Fruit fly (Drosophila melanogaster) whole organism, wandering third instar larva: ENCODE results near the gene Chd64.

Experiments used
- Abd-B ChIP-seq: fragments of >200 bp; optimal IDR thresholded peaks from 2 replicates; lab custom pipeline; 2017; ENCODE audit warnings: missing biosample characterization, missing genetic modification characterization
- CG32264 ChIP-seq: fragments of 200-800 bp; sonication (Bioruptor generic); optimal IDR thresholded peaks from 2 replicates; lab custom pipeline; 2016; ENCODE audit warnings: missing biosample characterization, missing genetic modification characterization
- CrebA ChIP-seq: fragments of 200-800 bp; sonication (Bioruptor generic); optimal IDR thresholded peaks from 2 replicates; lab custom pipeline; 2016; ENCODE audit warnings: missing biosample characterization, mild to moderate bottlenecking, missing genetic modification characterization, borderline replicate concordance
- Dfd ChIP-seq: fragments of >200 bp; optimal IDR thresholded peaks from 2 replicates; lab custom pipeline; 2017; ENCODE audit warnings: missing biosample characterization, missing genetic modification characterization
- Dif ChIP-seq: fragments of 200-275, 200-300 bp; sonication (Bioruptor generic); optimal IDR thresholded peaks from 2 replicates; lab custom pipeline; 2018; ENCODE audit warnings: missing biosample characterization, missing genetic modification characterization; ENCODE audit not compliant: partially characterized antibody
- GATAd ChIP-seq: sonication (Bioruptor generic); optimal IDR thresholded peaks from 2 replicates; lab custom pipeline; 2016; ENCODE audit warnings: missing biosample characterization, missing genetic modification characterization
- HLH106 ChIP-seq: fragments of 200-800 bp; optimal IDR thresholded peaks from 3 replicates; lab custom pipeline; 2019; ENCODE audit warnings: missing biosample characterization, mild to moderate bottlenecking, missing genetic modification characterization, moderate library complexity
- Hr78 ChIP-seq: fragments of >200 bp; optimal IDR thresholded peaks from 2 replicates; lab custom pipeline; 2017; ENCODE audit warnings: missing biosample characterization, missing genetic modification characterization
- Hr83 ChIP-seq: fragments of 200-300 bp; sonication (Bioruptor generic); optimal IDR thresholded peaks from 2 replicates; lab custom pipeline; 2016; ENCODE audit warnings: missing biosample characterization, mild to moderate bottlenecking, missing genetic modification characterization, moderate library complexity; ENCODE audit not compliant: poor library complexity, severe bottlenecking
- Jra ChIP-seq: sonication (Bioruptor generic); optimal IDR thresholded peaks from 2 replicates; lab custom pipeline; 2016; ENCODE audit warnings: missing biosample characterization, missing genetic modification characterization
- Mio ChIP-seq: sonication (Bioruptor generic); optimal IDR thresholded peaks from 2 replicates; lab custom pipeline; 2016; ENCODE audit warnings: missing biosample characterization, missing genetic modification characterization
- Myc ChIP-seq: fragments of >200 bp; optimal IDR thresholded peaks from 2 replicates; lab custom pipeline; 2017
- N ChIP-seq: fragments of >200 bp; optimal IDR thresholded peaks from 2 replicates; lab custom pipeline; 2018; ENCODE audit warnings: missing biosample characterization, missing external identifiers, missing genetic modification characterization
- OdsH ChIP-seq: fragments of 200-800 bp; sonication (Bioruptor generic); optimal IDR thresholded peaks from 2 replicates; lab custom pipeline; 2016; ENCODE audit warnings: missing biosample characterization, mild to moderate bottlenecking, missing genetic modification characterization
- Rel ChIP-seq, 2 experiments: fragments of 200-800 bp; sonication (Bioruptor generic) in 1 of 2; optimal IDR thresholded peaks; 2 replicates in 1 of 2; 3 replicates in 1 of 2; lab custom pipeline; 2016 to 2019; ENCODE audit warnings: mild to moderate bottlenecking in 2 of 2, missing biosample characterization in 2 of 2, missing genetic modification characterization in 2 of 2, moderate library complexity in 1 of 2
- Sp1 ChIP-seq: fragments of 200-800 bp; sonication (Bioruptor generic); optimal IDR thresholded peaks from 3 replicates; lab custom pipeline; 2019; ENCODE audit warnings: missing biosample characterization, mild to moderate bottlenecking, missing genetic modification characterization, moderate library complexity
- Vsx2 ChIP-seq: fragments of 200-300, 225-300 bp; sonication (Bioruptor generic); optimal IDR thresholded peaks from 2 replicates; lab custom pipeline; 2018; ENCODE audit warnings: missing biosample characterization, missing genetic modification characterization; ENCODE audit not compliant: partially characterized antibody
- br ChIP-seq: fragments of 200-800 bp; sonication (Bioruptor generic); optimal IDR thresholded peaks from 2 replicates; lab custom pipeline; 2016; ENCODE audit warnings: missing biosample characterization, missing genetic modification characterization
- dl ChIP-seq, 2 experiments: fragments of 175-275, 200-275 bp in 1 of 2; fragments of 200-275 bp in 1 of 2; sonication (Bioruptor generic); optimal IDR thresholded peaks; lab custom pipeline; 2018; ENCODE audit warnings: mild to moderate bottlenecking in 2 of 2, missing biosample characterization in 2 of 2, missing genetic modification characterization in 2 of 2, moderate library complexity in 2 of 2; ENCODE audit not compliant: partially characterized antibody in 2 of 2, insufficient read depth in 1 of 2
- dmrt93B ChIP-seq: fragments of 200-800 bp; sonication (Bioruptor generic); optimal IDR thresholded peaks from 2 replicates; lab custom pipeline; 2018; ENCODE audit warnings: missing biosample characterization, mild to moderate bottlenecking, missing genetic modification characterization
- dsf ChIP-seq: sonication (Bioruptor generic); optimal IDR thresholded peaks from 2 replicates; lab custom pipeline; 2016; ENCODE audit warnings: missing biosample characterization, missing genetic modification characterization, borderline replicate concordance
- foxo ChIP-seq, 2 experiments: fragments of 200-800 bp; sonication (Bioruptor generic); optimal IDR thresholded peaks; 2 replicates in 1 of 2; 3 replicates in 1 of 2; lab custom pipeline; 2016 to 2017; ENCODE audit warnings: missing biosample characterization in 2 of 2, missing genetic modification characterization in 2 of 2
- fru ChIP-seq: fragments of 200-800 bp; sonication (Bioruptor generic); optimal IDR thresholded peaks from 3 replicates; lab custom pipeline; 2016; ENCODE audit warnings: missing biosample characterization, mild to moderate bottlenecking, missing genetic modification characterization
- h ChIP-seq: fragments of 200-800 bp; sonication (Bioruptor generic); optimal IDR thresholded peaks from 3 replicates; lab custom pipeline; 2016; ENCODE audit warnings: missing biosample characterization, mild to moderate bottlenecking, missing genetic modification characterization
- lola ChIP-seq: fragments of >200 bp; optimal IDR thresholded peaks from 2 replicates; lab custom pipeline; 2017; ENCODE audit warnings: missing biosample characterization, missing genetic modification characterization
- pan ChIP-seq: fragments of >200 bp; optimal IDR thresholded peaks from 2 replicates; lab custom pipeline; 2017
- psq ChIP-seq: fragments of 200-800 bp; sonication (Bioruptor generic); optimal IDR thresholded peaks from 3 replicates; lab custom pipeline; 2017; ENCODE audit warnings: missing biosample characterization, mild to moderate bottlenecking, missing genetic modification characterization, moderate library complexity
- rgr ChIP-seq: fragments of 200-800 bp; sonication (Bioruptor generic); optimal IDR thresholded peaks from 3 replicates; lab custom pipeline; 2016; ENCODE audit warnings: missing biosample characterization, mild to moderate bottlenecking, missing genetic modification characterization
- sage ChIP-seq: fragments of 200-800 bp; sonication (Bioruptor generic); optimal IDR thresholded peaks from 2 replicates; lab custom pipeline; 2016; ENCODE audit warnings: missing biosample characterization, mild to moderate bottlenecking, missing genetic modification characterization
- tai ChIP-seq: sonication (Bioruptor generic); optimal IDR thresholded peaks from 2 replicates; lab custom pipeline; 2016; ENCODE audit warnings: missing biosample characterization, missing genetic modification characterization
- usp ChIP-seq: fragments of >200 bp; optimal IDR thresholded peaks from 2 replicates; lab custom pipeline; 2017; ENCODE audit warnings: missing biosample characterization, missing genetic modification characterization
- woc ChIP-seq: sonication (Bioruptor generic); optimal IDR thresholded peaks from 2 replicates; lab custom pipeline; 2016; ENCODE audit warnings: missing biosample characterization, mild to moderate bottlenecking, missing genetic modification characterization

Gene Chd64

dm6 chr3L:4145229-4145628, 23.0 kb upstream of the Chd64 start:
- TF ChIP-seq CG32264 (GFP tag; lab: Kevin White, UChicago), result no peak
- TF ChIP-seq N (GFP tag; lab: Kevin White, UChicago), result no peak
- TF ChIP-seq sage, result no peak
- no peak for TF ChIP-seq woc (GFP tag; lab: Kevin White, UChicago)
- no peak for TF ChIP-seq dl (GFP tag; optimal IDR thresholded peaks at IDR 0.05; lab: Kevin White, UChicago; ENCODE audit: insufficient read depth in 1 of 2, partially characterized antibody in 2 of 2)
- TF ChIP-seq Rel (GFP tag; optimal IDR thresholded peaks at IDR 0.05; lab: Kevin White, UChicago), result no peak
- TF ChIP-seq Rel (tag; optimal IDR thresholded peaks at IDR 0.05; lab: Kevin White, UChicago), result peak; percentile 76
- no peak for TF ChIP-seq usp (GFP tag; lab: Kevin White, UChicago)
- TF ChIP-seq Dfd (GFP tag; lab: Kevin White, UChicago), result no peak
- no peak for TF ChIP-seq dsf (GFP tag; lab: Kevin White, UChicago)
- TF ChIP-seq, all 38 proteins: peak for 1

- no peak for TF ChIP-seq foxo (GFP tag; optimal IDR thresholded peaks at IDR 0.05; lab: Kevin White, UChicago)
- TF ChIP-seq pan (lab: Kevin White, UChicago), result no peak
- no peak for TF ChIP-seq br (GFP tag; lab: Kevin White, UChicago)
- no peak for TF ChIP-seq dmrt93B
- TF ChIP-seq Mio, result no peak
- TF ChIP-seq CrebA (GFP tag; lab: Kevin White, UChicago), result no peak
- TF ChIP-seq tai (GFP tag; lab: Kevin White, UChicago), result no peak
- no peak for TF ChIP-seq dl (GFP tag; optimal IDR thresholded peaks at IDR 0.05; lab: Kevin White, UChicago; ENCODE audit: insufficient read depth in 1 of 2, partially characterized antibody in 2 of 2)
- TF ChIP-seq GATAd (GFP tag; lab: Kevin White, UChicago), result no peak
- TF ChIP-seq usp (GFP tag; lab: Kevin White, UChicago), result no peak
- TF ChIP-seq lola (GFP tag; lab: Kevin White, UChicago), result no peak
- no peak for TF ChIP-seq Sp1 (GFP tag; lab: Kevin White, UChicago)
- TF ChIP-seq, all 38 proteins: peak for 0
Observed at dm6 chr3L:4142064-4142463, 19.9 kb upstream of the Chd64 start, which contains the start of gene CG32260. CG32260 (plus strand) TSS chr3L:4142364.

dm6 chr3L:4141167-4141566, 19.0 kb upstream of the Chd64 start, which contains the start of gene Akh:
Akh (plus strand) TSS chr3L:4141467.
- TF ChIP-seq dsf (GFP tag; lab: Kevin White, UChicago), result no peak
- TF ChIP-seq h (GFP tag; lab: Kevin White, UChicago), result no peak
- TF ChIP-seq GATAd (GFP tag; lab: Kevin White, UChicago), result no peak
- TF ChIP-seq Sp1 (GFP tag; lab: Kevin White, UChicago), result no peak
- TF ChIP-seq br (GFP tag; lab: Kevin White, UChicago), result no peak
- TF ChIP-seq Myc, result no peak
- TF ChIP-seq dmrt93B, result no peak
- no peak for TF ChIP-seq N (GFP tag; lab: Kevin White, UChicago)
- TF ChIP-seq psq, result no peak
- no peak for TF ChIP-seq sage
- no peak for TF ChIP-seq dl (GFP tag; optimal IDR thresholded peaks at IDR 0.05; lab: Kevin White, UChicago; ENCODE audit: insufficient read depth in 1 of 2, partially characterized antibody in 2 of 2)
- TF ChIP-seq pan (lab: Kevin White, UChicago), result no peak
- TF ChIP-seq Rel (GFP tag; optimal IDR thresholded peaks at IDR 0.05; lab: Kevin White, UChicago), result no peak
- TF ChIP-seq Rel (tag; optimal IDR thresholded peaks at IDR 0.05; lab: Kevin White, UChicago), result no peak
- TF ChIP-seq Hr83, result no peak
- TF ChIP-seq fru (GFP tag; lab: Kevin White, UChicago), result no peak
- no peak for TF ChIP-seq Dfd (GFP tag; lab: Kevin White, UChicago)
- TF ChIP-seq Vsx2, result no peak
- no peak for TF ChIP-seq CrebA (GFP tag; lab: Kevin White, UChicago)

- no peak for TF ChIP-seq dmrt93B
- no peak for TF ChIP-seq pan (lab: Kevin White, UChicago)
- TF ChIP-seq Jra, result peak; percentile 20
- TF ChIP-seq Abd-B (GFP tag; lab: Kevin White, UChicago), result no peak
- no peak for TF ChIP-seq Hr78 (GFP tag; lab: Kevin White, UChicago)
- TF ChIP-seq Sp1 (GFP tag; lab: Kevin White, UChicago), result peak; percentile 46
- TF ChIP-seq psq, result peak; percentile 10
- peak; percentile 31 for TF ChIP-seq Hr83
- peak; percentile 33 for TF ChIP-seq h (GFP tag; lab: Kevin White, UChicago)
- peak; percentile 28 for TF ChIP-seq OdsH (GFP tag; lab: Kevin White, UChicago)
- TF ChIP-seq rgr, result no peak
- no peak for TF ChIP-seq br (GFP tag; lab: Kevin White, UChicago)
- TF ChIP-seq Rel (GFP tag; optimal IDR thresholded peaks at IDR 0.05; lab: Kevin White, UChicago), result no peak
- peak; percentile 77 for TF ChIP-seq Rel (tag; optimal IDR thresholded peaks at IDR 0.05; lab: Kevin White, UChicago)
- no peak for TF ChIP-seq Dif (GFP tag; lab: Kevin White, UChicago)
- no peak for TF ChIP-seq Vsx2
- no peak for TF ChIP-seq woc (GFP tag; lab: Kevin White, UChicago)
- peak; percentile 9 for TF ChIP-seq HLH106 (tag; lab: Kevin White, UChicago)
- TF ChIP-seq, all 38 proteins: peak for 8
Observed at dm6 chr3L:4138804-4139521, 16.8 kb upstream of the Chd64 start, which contains the start of the genes Rop and Ras64B. Rop (minus strand) TSS chr3L:4138996. Ras64B (plus strand) TSS chr3L:4139076.
